Fruit fly (Drosophila melanogaster): ENCODE data around the gene CG5783.
A peak's percentile ranks its signal among the peaks of the same experiment; 100 is the strongest.

CG5783 gene

DNA sequence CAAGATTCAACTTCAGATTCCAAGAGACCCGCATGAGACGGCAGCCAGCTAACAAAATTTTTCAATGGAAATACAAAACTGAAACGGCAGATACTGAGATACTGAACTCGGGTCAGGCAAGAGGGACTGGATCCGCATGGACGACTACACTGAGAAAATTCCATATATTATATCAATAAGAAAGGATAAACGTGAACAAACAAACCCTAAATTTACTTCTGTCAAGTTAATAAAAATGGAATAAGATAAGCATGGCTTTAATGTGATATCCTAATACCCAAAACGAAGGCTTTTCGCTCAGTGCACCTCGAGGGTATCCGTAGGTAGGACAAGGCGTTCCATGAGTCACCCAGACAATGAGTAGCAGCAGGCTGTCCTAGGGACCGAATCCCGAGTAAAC, 10.6 kb upstream of the CG5783 start (continued):
- TF ChIP-seq HLH4C (GFP tag; IDR thresholded peaks at IDR 0.05; ENCODE audit: partially characterized antibody) (no peak), ci (GFP tag; IDR thresholded peaks at IDR 0.05) (peak; percentile 92), Hey (tag; optimal IDR thresholded peaks at IDR 0.05) (no peak), CG7556 (GFP tag; optimal IDR thresholded peaks at IDR 0.05) (peak; percentile 83), cwo (GFP tag; optimal IDR thresholded peaks at IDR 0.05) (no peak), Ets97D (GFP tag; optimal IDR thresholded peaks at IDR 0.05) (peak; percentile 42), CG10366 (GFP tag; IDR thresholded peaks at IDR 0.05) (peak; percentile 81), CG14667 (GFP tag; IDR thresholded peaks at IDR 0.05) (peak; percentile 65), zfh2 (GFP tag; optimal IDR thresholded peaks at IDR 0.05) (peak; percentile 71), gcm2 (GFP tag; optimal IDR thresholded peaks at IDR 0.05) (peak; percentile 50), CG1024 (GFP tag; IDR thresholded peaks at IDR 0.05) (peak; percentile 74; the same call in 1 of the 2 replicates), HmgZ (tag; optimal IDR thresholded peaks at IDR 0.05) (peak; percentile 57), sens-2 (GFP tag; IDR thresholded peaks at IDR 0.05) (peak; percentile 84), Doc3 (GFP tag; IDR thresholded peaks at IDR 0.05; ENCODE audit: partially characterized antibody) (no peak), pzg (GFP tag; optimal IDR thresholded peaks at IDR 0.05) (no peak), CG2199 (GFP tag; IDR thresholded peaks at IDR 0.05) (peak; percentile 91; the same call in 2 of the 3 replicates), row (GFP tag; IDR thresholded peaks at IDR 0.05) (peak; percentile 87), CG5953 (GFP tag; IDR thresholded peaks at IDR 0.05) (peak; percentile 51; the same call in 1 of the 2 replicates), CG1832 (GFP tag; optimal IDR thresholded peaks at IDR 0.05) (no peak), Deaf1 (tag; optimal IDR thresholded peaks at IDR 0.05) (peak; percentile 35), Adf1 (GFP tag; IDR thresholded peaks at IDR 0.05) (peak; percentile 12; the same call in 1 of the 2 replicates), Chrac-16 (GFP tag; optimal IDR thresholded peaks at IDR 0.05) (peak; percentile 91), h (optimal IDR thresholded peaks at IDR 0.05) (no peak), CG12942 (GFP tag; optimal IDR thresholded peaks at IDR 0.05) (peak; percentile 67), Taf1 (GFP tag; IDR thresholded peaks at IDR 0.05) (peak; percentile 75), dan (GFP tag; IDR thresholded peaks at IDR 0.05) (no peak; the same call in 1 of the 2 replicates), mirr (GFP tag; optimal IDR thresholded peaks at IDR 0.05) (no peak), CG17328 (GFP tag; IDR thresholded peaks at IDR 0.05) (peak; percentile 93), CG6791 (GFP tag; IDR thresholded peaks at IDR 0.05; ENCODE audit: partially characterized antibody) (no peak), CG9437 (GFP tag; optimal IDR thresholded peaks at IDR 0.05) (peak; percentile 42), CG4617 (GFP tag; optimal IDR thresholded peaks at IDR 0.05; ENCODE audit: borderline replicate concordance) (peak; percentile 65), br (optimal IDR thresholded peaks at IDR 0.05) (no peak), CG2120 (GFP tag; optimal IDR thresholded peaks at IDR 0.05) (peak; percentile 76), ase (GFP tag; IDR thresholded peaks at IDR 0.05) (peak; percentile 25; the same call in 1 of the 3 replicates), stwl (tag; optimal IDR thresholded peaks at IDR 0.05) (peak; percentile 71), CG14050 (GFP tag; IDR thresholded peaks at IDR 0.05) (peak; percentile 63), CG8290 (GFP tag; optimal IDR thresholded peaks at IDR 0.05) (peak; percentile 92), CG8290 (tag; optimal IDR thresholded peaks at IDR 0.05) (peak; percentile 42 to 67), CG11398 (GFP tag; optimal IDR thresholded peaks at IDR 0.05) (peak; percentile 79), toy (GFP tag; IDR thresholded peaks at IDR 0.05) (no peak), kni (GFP tag; optimal IDR thresholded peaks at IDR 0.05) (no peak), btn (GFP tag; optimal IDR thresholded peaks at IDR 0.05) (peak; percentile 56), CG17802 (tag; optimal IDR thresholded peaks at IDR 0.05) (peak; percentile 47), CG18262 (tag; optimal IDR thresholded peaks at IDR 0.05) (peak; percentile 93), abd-A (tag; optimal IDR thresholded peaks at IDR 0.05) (no peak), onecut (GFP tag; IDR thresholded peaks at IDR 0.05) (peak; percentile 80), luna (GFP tag; optimal IDR thresholded peaks at IDR 0.05) (no peak), p53 (GFP tag; optimal IDR thresholded peaks at IDR 0.05) (no peak), Med (GFP tag) (peak; percentile 97), sisA (GFP tag; IDR thresholded peaks at IDR 0.05) (peak; percentile 79), Camta (GFP tag; optimal IDR thresholded peaks at IDR 0.05) (peak; percentile 87), CG13287 (GFP tag; IDR thresholded peaks at IDR 0.05; ENCODE audit: partially characterized antibody) (no peak), H2.0 (GFP tag; IDR thresholded peaks at IDR 0.05) (peak; percentile 85)

All from whole organism, embryonic.